Worm (Caenorhabditis elegans) whole organism, mixed stage, embryonic: ENCODE results near the gene dnj-19.

Source experiments
- ces-1 ChIP-seq: fragments of 150-350 bp; optimal IDR thresholded peaks from 2 replicates; lab custom pipeline; 2014; ENCODE audit warnings: missing biosample characterization, missing genetic modification reagents, missing genetic modification characterization
- flh-1 ChIP-seq: fragments of 200-800 bp; sonication (Bioruptor generic); optimal IDR thresholded peaks from 2 replicates; lab custom pipeline; 2018; ENCODE audit warnings: mild to moderate bottlenecking, missing genetic modification characterization, moderate library complexity, missing compliant biosample characterization
- mep-1 ChIP-seq: fragments of 150-350 bp; optimal IDR thresholded peaks from 2 replicates; lab custom pipeline; 2017; ENCODE audit warnings: missing biosample characterization, missing genetic modification reagents, missing genetic modification characterization, inconsistent platforms
- sem-2 ChIP-seq: fragments of 200-800 bp; sonication (Bioruptor generic); optimal IDR thresholded peaks from 2 replicates; lab custom pipeline; 2018; ENCODE audit warnings: mild to moderate bottlenecking, missing genetic modification characterization, missing compliant biosample characterization
- unc-62 ChIP-seq: fragments of 150-350 bp; optimal IDR thresholded peaks from 2 replicates; lab custom pipeline; 2014; ENCODE audit warnings: missing biosample characterization, missing genetic modification reagents, missing genetic modification characterization
- ztf-11 ChIP-seq: fragments of 150-350 bp; optimal IDR thresholded peaks from 2 replicates; lab custom pipeline; 2014; ENCODE audit warnings: missing biosample characterization, missing genetic modification characterization

ce11 chrV:5504807-5505442 is at the start of gene dnj-19, which contains the start of gene nhr-47:
- TF ChIP-seq ces-1 (GFP tag; lab: Kevin White, UChicago) (peak; percentile 45), ztf-11 (tag; lab: Kevin White, UChicago) (peak; percentile 5), flh-1 (no peak), unc-62 (GFP tag; lab: Kevin White, UChicago) (peak; percentile 19), sem-2 (GFP tag; lab: Kevin White, UChicago) (peak; percentile 28), mep-1 (tag; lab: Kevin White, UChicago) (peak; percentile 89)
